Fruit fly (Drosophila melanogaster) whole organism, embryonic: Measurements from ENCODE around the gene twe.

Experiments used
- Atf3 ChIP-seq: fragments of 200-800 bp; sonication (Bioruptor generic); optimal IDR thresholded peaks from 3 replicates; lab custom pipeline; 2016; ENCODE audit warnings: missing biosample characterization, missing genetic modification characterization
- Atf6 ChIP-seq: fragments of 200-800 bp; sonication (Bioruptor generic); IDR thresholded peaks from 2 replicates; pipeline ENCODE4 v1.3.6; 2022; ENCODE audit warnings: missing biosample characterization, missing genetic modification characterization
- CG10274 ChIP-seq: fragments of 200-800 bp; sonication (Bioruptor generic); optimal IDR thresholded peaks from 3 replicates; lab custom pipeline; 2017; ENCODE audit warnings: missing biosample characterization, mild to moderate bottlenecking, missing genetic modification characterization
- CG10543 ChIP-seq: fragments of 200-800 bp; sonication (Bioruptor generic); optimal IDR thresholded peaks from 3 replicates; lab custom pipeline; 2017; ENCODE audit warnings: missing biosample characterization, mild to moderate bottlenecking, missing genetic modification characterization, moderate library complexity
- CG12659 ChIP-seq: fragments of 200-800 bp; sonication (Bioruptor generic); optimal IDR thresholded peaks from 3 replicates; lab custom pipeline; 2017; ENCODE audit warnings: mild to moderate bottlenecking, missing biosample characterization, missing genetic modification reagents, missing genetic modification characterization
- CG14965 ChIP-seq: fragments of 200-800 bp; sonication (Bioruptor generic); optimal IDR thresholded peaks from 2 replicates; lab custom pipeline; 2016; ENCODE audit warnings: missing biosample characterization, missing genetic modification characterization, borderline replicate concordance
- CG18619 ChIP-seq: fragments of 200-800 bp; sonication (Bioruptor generic); optimal IDR thresholded peaks from 3 replicates; lab custom pipeline; 2017; ENCODE audit warnings: missing biosample characterization, mild to moderate bottlenecking, missing genetic modification characterization
- CG18764 ChIP-seq: fragments of 200-800 bp; sonication (Bioruptor generic); optimal IDR thresholded peaks from 3 replicates; lab custom pipeline; 2016; ENCODE audit warnings: missing biosample characterization, missing genetic modification characterization
- CG3065 ChIP-seq: fragments of 200-800 bp; sonication (Bioruptor generic); optimal IDR thresholded peaks from 2 replicates; lab custom pipeline; 2016; ENCODE audit warnings: missing biosample characterization, missing genetic modification characterization
- CG31441 ChIP-seq: fragments of 200-800 bp; sonication (Bioruptor generic); IDR thresholded peaks from 2 replicates; pipeline ENCODE4 v1.3.6; 2022; ENCODE audit warnings: missing biosample characterization, missing genetic modification characterization
- CG4282 ChIP-seq: fragments of 200-800 bp; sonication (Bioruptor generic); optimal IDR thresholded peaks from 2 replicates; lab custom pipeline; 2016; ENCODE audit warnings: missing biosample characterization, missing genetic modification characterization
- CG4820 ChIP-seq: fragments of 200-800 bp; sonication (Bioruptor generic); optimal IDR thresholded peaks from 3 replicates; lab custom pipeline; 2016; ENCODE audit warnings: missing biosample characterization, missing genetic modification characterization
- CG7271 ChIP-seq: fragments of 200-800 bp; sonication (Bioruptor generic); optimal IDR thresholded peaks from 2 replicates; lab custom pipeline; 2018; ENCODE audit warnings: missing biosample characterization, mild to moderate bottlenecking, missing genetic modification characterization, moderate library complexity
- CG7372 ChIP-seq: fragments of 200-800 bp; sonication (Bioruptor generic); IDR thresholded peaks from 2 replicates; pipeline ENCODE4 v1.3.6; 2022; ENCODE audit warnings: missing biosample characterization, missing genetic modification characterization
- CG8290 ChIP-seq, 3 experiments: fragments of 200-800 bp; sonication (Bioruptor generic); optimal IDR thresholded peaks; 2 replicates each; lab custom pipeline; 2016 to 2019; ENCODE audit warnings: missing biosample characterization in 3 of 3, missing genetic modification characterization in 3 of 3, mild to moderate bottlenecking in 2 of 3, moderate library complexity in 1 of 3
- CG9437 ChIP-seq: fragments of 200-800 bp; sonication (Bioruptor generic); optimal IDR thresholded peaks from 2 replicates; lab custom pipeline; 2018; ENCODE audit warnings: missing biosample characterization, mild to moderate bottlenecking, missing genetic modification characterization
- Chrac-16 ChIP-seq: fragments of 200-800 bp; sonication (Bioruptor generic); optimal IDR thresholded peaks from 3 replicates; lab custom pipeline; 2016; ENCODE audit warnings: missing biosample characterization, missing genetic modification characterization
- CrebB ChIP-seq: fragments of 200-800 bp; sonication (Bioruptor generic); optimal IDR thresholded peaks from 3 replicates; lab custom pipeline; 2018; ENCODE audit warnings: missing biosample characterization, mild to moderate bottlenecking, missing genetic modification characterization
- D19A ChIP-seq: fragments of 200-800 bp; optimal IDR thresholded peaks from 3 replicates; lab custom pipeline; 2019; ENCODE audit warnings: missing biosample characterization, mild to moderate bottlenecking, missing genetic modification characterization, moderate library complexity
- Dad ChIP-seq: fragments of 200-800 bp; sonication (Bioruptor generic); optimal IDR thresholded peaks from 3 replicates; lab custom pipeline; 2016; ENCODE audit warnings: missing biosample characterization, missing genetic modification characterization
- Dek ChIP-seq: fragments of 200-800 bp; sonication (Bioruptor generic); optimal IDR thresholded peaks from 3 replicates; lab custom pipeline; 2019; ENCODE audit warnings: missing biosample characterization, mild to moderate bottlenecking, missing genetic modification characterization, moderate library complexity
- Fer1 ChIP-seq: fragments of 200-800 bp; sonication (Bioruptor generic); optimal IDR thresholded peaks from 2 replicates; lab custom pipeline; 2017; ENCODE audit warnings: missing biosample characterization, mild to moderate bottlenecking, missing genetic modification characterization
- Fer3 ChIP-seq: fragments of 200-800 bp; sonication (Bioruptor generic); optimal IDR thresholded peaks from 2 replicates; lab custom pipeline; 2018; ENCODE audit warnings: missing biosample characterization, mild to moderate bottlenecking, missing genetic modification characterization, moderate library complexity
- GATAe ChIP-seq: fragments of 200-800 bp; sonication (Bioruptor generic); conservative IDR thresholded peaks from 2 replicates; pipeline ENCODE4 v1.3.6; 2022; ENCODE audit warnings: missing biosample characterization, missing genetic modification characterization
- Hey ChIP-seq: fragments of 200-800 bp; sonication (Bioruptor generic); optimal IDR thresholded peaks from 3 replicates; lab custom pipeline; 2018; ENCODE audit warnings: missing biosample characterization, mild to moderate bottlenecking, missing genetic modification characterization
- Hr3 ChIP-seq: fragments of 200-800 bp; sonication (Bioruptor generic); optimal IDR thresholded peaks from 3 replicates; lab custom pipeline; 2016; ENCODE audit warnings: missing biosample characterization, missing genetic modification characterization
- Med ChIP-seq: fragments of 200-800 bp; sonication (Bioruptor generic); peaks from one replicate; lab custom pipeline; 2016; ENCODE audit warnings: missing biosample characterization, missing genetic modification characterization, mild to moderate bottlenecking, inconsistent platforms, moderate library complexity
- Mes4 ChIP-seq: fragments of 200-800 bp; sonication (Bioruptor generic); optimal IDR thresholded peaks from 2 replicates; lab custom pipeline; 2016; ENCODE audit warnings: missing biosample characterization, missing genetic modification characterization
- Nf-YC ChIP-seq: fragments of 200-800 bp; optimal IDR thresholded peaks from 3 replicates; lab custom pipeline; 2019; ENCODE audit warnings: missing biosample characterization, mild to moderate bottlenecking, missing genetic modification characterization, moderate library complexity
- Ssrp ChIP-seq: fragments of 200-800 bp; sonication (Bioruptor generic); optimal IDR thresholded peaks from 2 replicates; lab custom pipeline; 2018; ENCODE audit warnings: missing biosample characterization, mild to moderate bottlenecking, missing genetic modification characterization, moderate library complexity
- amos ChIP-seq: fragments of 200-800 bp; sonication (Bioruptor generic); IDR thresholded peaks from 2 replicates; pipeline ENCODE4 v1.3.6; 2022; ENCODE audit warnings: missing biosample characterization, missing genetic modification characterization; ENCODE audit not compliant: partially characterized antibody
- corto ChIP-seq: fragments of 200-800 bp; sonication (Bioruptor generic); optimal IDR thresholded peaks from 2 replicates; lab custom pipeline; 2016; ENCODE audit warnings: missing biosample characterization, mild to moderate bottlenecking, missing genetic modification characterization, moderate library complexity
- dan ChIP-seq: fragments of 200-800 bp; sonication (Bioruptor generic); IDR thresholded peaks from 2 replicates; pipeline ENCODE4 v1.3.6; 2022; ENCODE audit warnings: missing biosample characterization, missing genetic modification characterization
- fu2 ChIP-seq: fragments of 200-800 bp; sonication (Bioruptor generic); optimal IDR thresholded peaks from 2 replicates; lab custom pipeline; 2016; ENCODE audit warnings: missing biosample characterization, missing genetic modification characterization
- gcm ChIP-seq: fragments of 200-800 bp; sonication (Bioruptor generic); optimal IDR thresholded peaks from 2 replicates; lab custom pipeline; 2019; ENCODE audit warnings: missing biosample characterization, mild to moderate bottlenecking, missing genetic modification characterization, moderate library complexity
- gem ChIP-seq: fragments of 200-800 bp; sonication (Bioruptor generic); optimal IDR thresholded peaks from 2 replicates; lab custom pipeline; 2019; ENCODE audit warnings: missing biosample characterization, mild to moderate bottlenecking, missing genetic modification characterization, moderate library complexity
- gfzf ChIP-seq: fragments of 200-800 bp; sonication (Bioruptor generic); optimal IDR thresholded peaks from 2 replicates; lab custom pipeline; 2016; ENCODE audit warnings: missing biosample characterization, mild to moderate bottlenecking, missing genetic modification characterization, moderate library complexity
- kah ChIP-seq: fragments of 200-800 bp; sonication (Bioruptor generic); optimal IDR thresholded peaks from 2 replicates; lab custom pipeline; 2018; ENCODE audit warnings: missing biosample characterization, mild to moderate bottlenecking, missing genetic modification characterization
- kay ChIP-seq: fragments of 200-800 bp; sonication (Bioruptor generic); optimal IDR thresholded peaks from 2 replicates; lab custom pipeline; 2016; ENCODE audit warnings: missing biosample characterization, missing genetic modification characterization
- knrl ChIP-seq: fragments of 200-800 bp; sonication (Bioruptor generic); IDR thresholded peaks from 3 replicates; pipeline ENCODE4 v1.3.6; 2022; ENCODE audit warnings: missing biosample characterization, missing genetic modification characterization; ENCODE audit not compliant: partially characterized antibody
- psq ChIP-seq: fragments of 200-800 bp; sonication (Bioruptor generic); optimal IDR thresholded peaks from 2 replicates; lab custom pipeline; 2017; ENCODE audit warnings: missing biosample characterization, missing genetic modification characterization
- ranshi ChIP-seq: fragments of 200-800 bp; sonication (Bioruptor generic); IDR thresholded peaks from 2 replicates; pipeline ENCODE4 v1.3.6; 2022; ENCODE audit warnings: missing biosample characterization, missing genetic modification characterization
- repo ChIP-seq: fragments of 200-800 bp; sonication (Bioruptor generic); optimal IDR thresholded peaks from 2 replicates; lab custom pipeline; 2016; ENCODE audit warnings: missing biosample characterization, missing genetic modification characterization
- seq ChIP-seq: fragments of 200-800 bp; sonication (Bioruptor generic); IDR thresholded peaks from 2 replicates; pipeline ENCODE4 v1.3.6; 2022; ENCODE audit warnings: missing biosample characterization, missing genetic modification characterization
- sim ChIP-seq: fragments of 200-800 bp; sonication (Bioruptor generic); IDR thresholded peaks from 2 replicates; pipeline ENCODE4 v1.3.6; 2022; ENCODE audit warnings: missing biosample characterization, missing genetic modification characterization
- sima ChIP-seq: fragments of 200-800 bp; sonication (Bioruptor generic); optimal IDR thresholded peaks from 2 replicates; lab custom pipeline; 2016; ENCODE audit warnings: missing biosample characterization, missing genetic modification characterization
- sug ChIP-seq: fragments of 200-800 bp; optimal IDR thresholded peaks from 2 replicates; lab custom pipeline; 2019; ENCODE audit warnings: missing biosample characterization, mild to moderate bottlenecking, missing genetic modification characterization, moderate library complexity
- tll ChIP-seq, 2 experiments: fragments of 200-800 bp in 1 of 2; fragments of >200 bp in 1 of 2; sonication (Bioruptor generic) in 1 of 2; optimal IDR thresholded peaks; 2 replicates each; lab custom pipeline; 2017 to 2019; ENCODE audit warnings: missing biosample characterization in 2 of 2, missing genetic modification characterization in 2 of 2, mild to moderate bottlenecking in 1 of 2, moderate library complexity in 1 of 2
- trem ChIP-seq: fragments of 200-800 bp; optimal IDR thresholded peaks from 3 replicates; lab custom pipeline; 2019; ENCODE audit warnings: missing biosample characterization, mild to moderate bottlenecking, missing genetic modification characterization, moderate library complexity

Gene twe

dm6 chr2L:16286360-16287005 lies 24.8 kb upstream of the twe start (continued):
- TF ChIP-seq CG7271 (tag; lab: Kevin White, UChicago) (peak; percentile 50), CG4282 (GFP tag; lab: Kevin White, UChicago) (peak; percentile 58), Fer1 (GFP tag; lab: Kevin White, UChicago) (peak; percentile 86), CG8290 (GFP tag; optimal IDR thresholded peaks at IDR 0.05; lab: Kevin White, UChicago) (peak; percentile 48), CG8290 (tag; optimal IDR thresholded peaks at IDR 0.05; lab: Kevin White, UChicago) (peak in 1 of 2 experiments; percentile 72), Dad (GFP tag; lab: Kevin White, UChicago) (peak; percentile 84), sug (tag; lab: Kevin White, UChicago) (peak; percentile 50), Atf6 (no peak), Fer3 (tag; lab: Kevin White, UChicago) (peak; percentile 87), CG31441 (GFP tag; lab: Robert Waterston, UW) (no peak), sima (GFP tag; lab: Kevin White, UChicago) (peak; percentile 68), CG10274 (GFP tag; lab: Kevin White, UChicago) (peak; percentile 75), trem (peak; percentile 79), psq (GFP tag; lab: Kevin White, UChicago) (peak; percentile 77), Hey (peak; percentile 18), CG18764 (GFP tag; lab: Kevin White, UChicago) (peak; percentile 75), CG9437 (GFP tag; lab: Kevin White, UChicago) (peak; percentile 56), CG7372 (GFP tag; lab: Robert Waterston, UW) (no peak), ranshi (GFP tag; lab: Robert Waterston, UW) (no peak), Chrac-16 (GFP tag; lab: Kevin White, UChicago) (peak; percentile 82), CG18619 (GFP tag; lab: Kevin White, UChicago) (peak; percentile 86), seq (GFP tag; lab: Robert Waterston, UW) (no peak), Mes4 (GFP tag; lab: Kevin White, UChicago) (peak; percentile 72), dan (GFP tag; lab: Robert Waterston, UW) (no peak), knrl (GFP tag; lab: Robert Waterston, UW) (no peak), sim (GFP tag; lab: Robert Waterston, UW) (no peak), CG12659 (GFP tag; lab: Kevin White, UChicago) (peak; percentile 88), gem (tag; lab: Kevin White, UChicago) (peak; percentile 92), kay (GFP tag; lab: Kevin White, UChicago) (no peak), D19A (tag; lab: Kevin White, UChicago) (peak; percentile 80), Dek (peak; percentile 88), amos (GFP tag; lab: Robert Waterston, UW) (no peak), Med (GFP tag; lab: Kevin White, UChicago) (peak; percentile 97), CG10543 (GFP tag; lab: Kevin White, UChicago) (peak; percentile 71), corto (GFP tag; lab: Kevin White, UChicago) (peak; percentile 80), GATAe (no peak), tll (GFP tag; optimal IDR thresholded peaks at IDR 0.05; lab: Kevin White, UChicago) (peak in 1 of 2 experiments; percentile 60), repo (peak; percentile 32), CG14965 (GFP tag; lab: Kevin White, UChicago) (no peak), fu2 (GFP tag; lab: Kevin White, UChicago) (peak; percentile 79), gfzf (GFP tag; lab: Kevin White, UChicago) (no peak), kah (GFP tag; lab: Kevin White, UChicago) (peak; percentile 14), CrebB (peak; percentile 71), CG3065 (peak; percentile 64), Atf3 (GFP tag; lab: Kevin White, UChicago) (peak; percentile 85), gcm (GFP tag; lab: Kevin White, UChicago) (peak; percentile 78), CG4820 (GFP tag; lab: Kevin White, UChicago) (peak; percentile 63), Ssrp (tag; lab: Kevin White, UChicago) (peak; percentile 67), Nf-YC (tag; lab: Kevin White, UChicago) (peak; percentile 57), Hr3 (GFP tag; lab: Kevin White, UChicago) (peak; percentile 79)
